Worm (Caenorhabditis elegans): ENCODE data around the gene xdh-1.

DNA sequence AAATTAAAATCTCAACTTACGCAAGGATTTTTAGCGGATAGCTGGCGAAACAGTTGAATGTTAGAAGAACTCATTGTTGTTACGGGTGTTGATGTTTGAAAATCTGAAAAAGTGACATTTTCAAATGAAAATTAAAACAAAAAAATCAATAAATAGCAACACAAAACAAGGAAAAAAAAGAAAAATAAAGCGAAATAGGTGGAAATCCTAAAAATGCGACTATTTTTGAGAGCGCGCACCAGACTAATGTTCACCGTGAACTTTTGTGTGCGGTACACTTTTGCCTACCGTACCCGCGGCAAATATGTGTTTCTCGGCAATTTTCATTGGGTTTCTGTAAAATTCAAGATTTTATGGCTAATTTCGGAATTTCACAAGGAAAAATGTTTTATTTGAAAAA, 4.4 kb upstream of the xdh-1 start, which contains the start of gene F55B11.6:
- TF ChIP-seq unc-62 (GFP tag; optimal IDR thresholded peaks at IDR 0.05 in 1 of 2): no peak
- TF ChIP-seq unc-62 (tag; optimal IDR thresholded peaks at IDR 0.05): no peak
- no peak for TF ChIP-seq nhr-111 (GFP tag; optimal IDR thresholded peaks at IDR 0.05)
- no peak for TF ChIP-seq ceh-28 (tag; optimal IDR thresholded peaks at IDR 0.05)
- no peak for TF ChIP-seq daf-16 (GFP tag; optimal IDR thresholded peaks at IDR 0.05)
- no peak for TF ChIP-seq daf-16 (tag; optimal IDR thresholded peaks at IDR 0.05)
- TF ChIP-seq lin-39 (tag; optimal IDR thresholded peaks at IDR 0.05): no peak
- no peak for TF ChIP-seq nhr-28 (tag; optimal IDR thresholded peaks at IDR 0.05)
- no peak for TF ChIP-seq nhr-11 (tag; optimal IDR thresholded peaks at IDR 0.05)
- TF ChIP-seq fos-1 (tag; optimal IDR thresholded peaks at IDR 0.05): no peak
- no peak for TF ChIP-seq pqm-1 (tag; optimal IDR thresholded peaks at IDR 0.05)
- TF ChIP-seq lin-15B (tag; optimal IDR thresholded peaks at IDR 0.05): no peak
- TF ChIP-seq aly-2 (tag; optimal IDR thresholded peaks at IDR 0.05): no peak
- no peak for TF ChIP-seq gei-8 (GFP tag; optimal IDR thresholded peaks at IDR 0.05)
- TF ChIP-seq ceh-62 (tag; optimal IDR thresholded peaks at IDR 0.05): no peak

Data from whole organism, L4 larva.